Worm (Caenorhabditis elegans) whole organism, L1 larva: ENCODE results near the gene oac-11.

Experiments used
- aha-1 ChIP-seq: fragments of 150-350 bp; optimal IDR thresholded peaks from 2 replicates; lab custom pipeline; 2014; ENCODE audit warnings: missing biosample characterization, missing genetic modification characterization
- aly-2 ChIP-seq: fragments of 150-350 bp; optimal IDR thresholded peaks from 2 replicates; lab custom pipeline; 2014; ENCODE audit warnings: missing biosample characterization, missing genetic modification characterization
- blmp-1 ChIP-seq: fragments of 150-350 bp; optimal IDR thresholded peaks from 2 replicates; lab custom pipeline; 2014; ENCODE audit warnings: missing biosample characterization, missing genetic modification characterization
- dpl-1 ChIP-seq, 3 experiments: fragments of 150-350 bp in 2 of 3; sonication (generic microtip) in 1 of 3; optimal IDR thresholded peaks; 2 replicates each; lab custom pipeline; 2014 to 2017; ENCODE audit warnings: missing biosample characterization in 3 of 3, missing genetic modification characterization in 3 of 3, missing genetic modification reagents in 3 of 3
- efl-1 ChIP-seq, 4 experiments: fragments of 150-350 bp; optimal IDR thresholded peaks in 3 of 4; peaks in 1 of 4; 1 replicate in 1 of 4; 2 replicates in 3 of 4; lab custom pipeline; 2014; ENCODE audit warnings: missing biosample characterization in 2 of 4, missing genetic modification characterization in 2 of 4, missing genetic modification reagents in 2 of 4
- lin-15B ChIP-seq: fragments of 150-350 bp; sonication (generic microtip); optimal IDR thresholded peaks from 3 replicates; lab custom pipeline; 2014; ENCODE audit warnings: missing biosample characterization, missing genetic modification characterization
- nhr-19 ChIP-seq: fragments of 200-800 bp; sonication (Bioruptor generic); conservative IDR thresholded peaks from 2 replicates; pipeline ENCODE4 v1.3.6; 2022; ENCODE audit warnings: missing genetic modification characterization, missing compliant biosample characterization
- nhr-28 ChIP-seq: fragments of 150-350 bp; optimal IDR thresholded peaks from 2 replicates; lab custom pipeline; 2014; ENCODE audit warnings: missing biosample characterization, missing genetic modification characterization
- sptf-1 ChIP-seq: fragments of 150-350 bp; optimal IDR thresholded peaks from 2 replicates; lab custom pipeline; 2014; ENCODE audit warnings: missing biosample characterization, missing genetic modification characterization
- unc-130 ChIP-seq: fragments of 150-350 bp; optimal IDR thresholded peaks from 2 replicates; lab custom pipeline; 2017; ENCODE audit warnings: missing biosample characterization, missing genetic modification characterization, inconsistent platforms
- zag-1 ChIP-seq: fragments of 150-350 bp; optimal IDR thresholded peaks from 2 replicates; lab custom pipeline; 2014; ENCODE audit warnings: missing biosample characterization, missing genetic modification characterization
- ztf-4 ChIP-seq: fragments of 150-350 bp; optimal IDR thresholded peaks from 2 replicates; lab custom pipeline; 2014; ENCODE audit warnings: missing biosample characterization, missing genetic modification characterization

DNA sequence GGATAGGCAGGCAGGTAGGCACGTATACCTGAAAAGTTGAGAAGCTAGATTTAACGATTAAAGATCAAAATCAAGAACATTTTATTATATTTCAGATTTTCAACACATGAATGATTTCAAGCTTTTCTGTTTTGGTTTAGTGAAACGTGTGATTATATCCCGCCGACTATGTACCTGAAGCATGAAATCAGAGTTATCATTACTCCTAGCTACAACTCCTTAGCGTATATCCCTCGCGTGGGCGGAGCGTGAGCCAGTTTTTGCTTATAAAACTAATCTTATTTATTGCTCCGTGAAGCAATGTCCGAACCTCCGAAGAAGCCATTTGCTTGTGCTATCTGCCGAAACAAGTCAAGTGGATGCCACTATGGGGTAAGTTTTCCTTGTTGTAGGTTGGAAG lies 19.2 kb upstream of the oac-11 start, which contains the start of gene nhr-166:
- TF ChIP-seq dpl-1 (GFP tag; optimal IDR thresholded peaks at IDR 0.05; lab: Kevin White, UChicago): no peak
- TF ChIP-seq lin-15B (tag; lab: Kevin White, UChicago): no peak
- TF ChIP-seq sptf-1 (tag; lab: Kevin White, UChicago): no peak
- no peak for TF ChIP-seq ztf-4 (tag; lab: Kevin White, UChicago)
- TF ChIP-seq blmp-1 (tag; lab: Kevin White, UChicago): no peak
- TF ChIP-seq nhr-19 (GFP tag; lab: Robert Waterston, UW): no peak
- no peak for TF ChIP-seq zag-1 (tag; lab: Kevin White, UChicago)
- TF ChIP-seq efl-1 (optimal IDR thresholded peaks at IDR 0.05; lab: Kevin White, UChicago): no peak
- no peak for TF ChIP-seq efl-1 (GFP tag; optimal IDR thresholded peaks at IDR 0.05 in 1 of 2; lab: Kevin White, UChicago)
- no peak for TF ChIP-seq aly-2 (tag; lab: Kevin White, UChicago)
- TF ChIP-seq unc-130 (tag; lab: Kevin White, UChicago): no peak
- TF ChIP-seq aha-1 (tag; lab: Kevin White, UChicago): no peak
- TF ChIP-seq nhr-28 (tag; lab: Kevin White, UChicago): no peak
